Worm (Caenorhabditis elegans) whole organism, midembryonic: ENCODE data around the gene faah-6.

Experiments
- T22C8.4 ChIP-seq: fragments of 200-800 bp; sonication (Bioruptor generic); IDR thresholded peaks from 2 replicates; pipeline ENCODE4 v1.3.6; 2022; ENCODE audit warnings: missing genetic modification characterization, missing compliant biosample characterization
- cog-1 ChIP-seq: sonication (generic microtip); optimal IDR thresholded peaks from 2 replicates; lab custom pipeline; 2016; ENCODE audit warnings: missing genetic modification characterization, missing compliant biosample characterization
- flt-1 ChIP-seq: fragments of 200-800 bp; sonication (Bioruptor generic); IDR thresholded peaks from 2 replicates; pipeline ENCODE4 v1.3.6; 2022; ENCODE audit warnings: missing genetic modification characterization, missing compliant biosample characterization
- klf-2 ChIP-seq: fragments of 200-800 bp; sonication (Bioruptor generic); conservative IDR thresholded peaks from 2 replicates; pipeline ENCODE4 v1.3.6; 2022; ENCODE audit warnings: missing genetic modification reagents, missing genetic modification characterization, missing compliant biosample characterization
- med-1 ChIP-seq: sonication (generic microtip); optimal IDR thresholded peaks from 2 replicates; lab custom pipeline; 2017; ENCODE audit warnings: missing genetic modification characterization, mild to moderate bottlenecking, missing compliant biosample characterization, antibody characterized with exemption, missing genetic modification reagents; ENCODE audit not compliant: insufficient read depth
- ref-1 ChIP-seq: fragments of 200-800 bp; sonication (Bioruptor generic); conservative IDR thresholded peaks from 2 replicates; pipeline ENCODE4 v1.3.6; 2022; ENCODE audit warnings: missing genetic modification reagents, missing genetic modification characterization, missing compliant biosample characterization
- tab-1 ChIP-seq: fragments of 200-800 bp; sonication (Bioruptor generic); IDR thresholded peaks from 2 replicates; pipeline ENCODE4 v1.3.6; 2022; ENCODE audit warnings: missing genetic modification characterization, missing compliant biosample characterization
- ztf-23 ChIP-seq: fragments of 200-800 bp; sonication (Bioruptor generic); IDR thresholded peaks from 2 replicates; pipeline ENCODE4 v1.3.6; 2022; ENCODE audit warnings: missing genetic modification reagents, missing genetic modification characterization, missing compliant biosample characterization
- ztf-29 ChIP-seq: fragments of 200-800 bp; sonication (Bioruptor generic); IDR thresholded peaks from 2 replicates; pipeline ENCODE4 v1.3.6; 2022; ENCODE audit warnings: missing genetic modification reagents, missing genetic modification characterization, missing compliant biosample characterization

The faah-6 gene

ce11 chrIII:11684770-11685169 is 34.5 kb downstream of the faah-6 start:
- TF ChIP-seq ztf-29 (no peak), tab-1 (GFP tag; lab: Robert Waterston, UW) (no peak), med-1 (GFP tag; lab: Kevin White, UChicago) (no peak), cog-1 (tag; lab: Kevin White, UChicago) (no peak), flt-1 (GFP tag; lab: Robert Waterston, UW) (no peak), T22C8.4 (no peak), ztf-23 (no peak), ref-1 (GFP tag; lab: Robert Waterston, UW) (no peak), klf-2 (GFP tag; lab: Robert Waterston, UW) (no peak)

ce11 chrIII:11689303-11689702 is 39.1 kb downstream of the faah-6 start:
- TF ChIP-seq tab-1 (GFP tag; lab: Robert Waterston, UW), result no peak
- TF ChIP-seq ztf-29, result no peak
- TF ChIP-seq med-1 (GFP tag; lab: Kevin White, UChicago), result no peak
- TF ChIP-seq ztf-23, result no peak
- TF ChIP-seq flt-1 (GFP tag; lab: Robert Waterston, UW), result no peak
- no peak for TF ChIP-seq klf-2 (GFP tag; lab: Robert Waterston, UW)
- TF ChIP-seq ref-1 (GFP tag; lab: Robert Waterston, UW), result no peak
- TF ChIP-seq T22C8.4, result no peak
- no peak for TF ChIP-seq cog-1 (tag; lab: Kevin White, UChicago)

- no peak for TF ChIP-seq cog-1 (tag; lab: Kevin White, UChicago)
- TF ChIP-seq ref-1 (GFP tag; lab: Robert Waterston, UW), result no peak
- TF ChIP-seq flt-1 (GFP tag; lab: Robert Waterston, UW), result no peak
- TF ChIP-seq klf-2 (GFP tag; lab: Robert Waterston, UW), result no peak
These were observed 39.6 kb downstream of the faah-6 start for ce11 chrIII:11689887-11690286.

DNA sequence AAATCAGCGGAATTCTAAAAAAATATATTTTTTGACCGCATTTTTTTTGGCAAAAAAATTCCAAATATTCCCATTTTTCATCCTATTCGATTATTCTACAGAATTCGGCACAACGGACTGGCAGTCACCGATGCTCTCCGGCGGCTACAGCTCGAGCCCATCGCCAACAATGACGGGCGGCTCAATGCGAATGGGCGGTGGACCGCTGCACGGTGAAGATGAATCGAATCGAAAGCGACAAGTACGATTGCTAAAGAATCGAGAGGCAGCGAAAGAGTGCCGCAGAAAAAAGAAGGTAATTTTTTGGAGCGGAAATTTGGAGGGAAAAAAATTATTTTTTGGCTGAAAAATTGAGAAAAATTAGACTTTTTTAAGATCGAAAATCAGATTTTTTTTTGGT is 42.1 kb downstream of the faah-6 start:
- TF ChIP-seq T22C8.4 (no peak), flt-1 (GFP tag; lab: Robert Waterston, UW) (no peak)

ce11 chrIII:11694506-11694947 is 44.3 kb downstream of the faah-6 start:
- TF ChIP-seq ref-1 (GFP tag; lab: Robert Waterston, UW), result no peak
- TF ChIP-seq klf-2 (GFP tag; lab: Robert Waterston, UW), result no peak
- no peak for TF ChIP-seq cog-1 (tag; lab: Kevin White, UChicago)
- TF ChIP-seq med-1 (GFP tag; lab: Kevin White, UChicago), result no peak
- TF ChIP-seq ztf-29, result no peak
- 0 out of 2 replicates have a peak, but pooled peaks have one; percentile 15 for TF ChIP-seq ztf-23

- no peak for TF ChIP-seq med-1 (GFP tag; lab: Kevin White, UChicago)
- TF ChIP-seq flt-1 (GFP tag; lab: Robert Waterston, UW), result no peak
- TF ChIP-seq ztf-23, result no peak
- no peak for TF ChIP-seq cog-1 (tag; lab: Kevin White, UChicago)
- TF ChIP-seq tab-1 (GFP tag; lab: Robert Waterston, UW), result no peak
- TF ChIP-seq ztf-29, result no peak
- no peak for TF ChIP-seq ref-1 (GFP tag; lab: Robert Waterston, UW)
- no peak for TF ChIP-seq T22C8.4
- no peak for TF ChIP-seq klf-2 (GFP tag; lab: Robert Waterston, UW)
These were observed 44.7 kb downstream of the faah-6 start, which contains the start of gene Y41C4A.22 for ce11 chrIII:11694975-11695374. TSS of gene Y41C4A.22 (plus strand) at chrIII:11695275.

- TF ChIP-seq ztf-23 (no peak), flt-1 (GFP tag; lab: Robert Waterston, UW) (no peak), tab-1 (GFP tag; lab: Robert Waterston, UW) (no peak), klf-2 (GFP tag; lab: Robert Waterston, UW) (no peak), med-1 (GFP tag; lab: Kevin White, UChicago) (no peak), T22C8.4 (no peak), cog-1 (tag; lab: Kevin White, UChicago) (no peak)
These were observed 46.0 kb downstream of the faah-6 start, which contains the start of gene Y41C4A.6 for ce11 chrIII:11696273-11696672. TSS of gene Y41C4A.6 (plus strand) at chrIII:11696573.

DNA sequence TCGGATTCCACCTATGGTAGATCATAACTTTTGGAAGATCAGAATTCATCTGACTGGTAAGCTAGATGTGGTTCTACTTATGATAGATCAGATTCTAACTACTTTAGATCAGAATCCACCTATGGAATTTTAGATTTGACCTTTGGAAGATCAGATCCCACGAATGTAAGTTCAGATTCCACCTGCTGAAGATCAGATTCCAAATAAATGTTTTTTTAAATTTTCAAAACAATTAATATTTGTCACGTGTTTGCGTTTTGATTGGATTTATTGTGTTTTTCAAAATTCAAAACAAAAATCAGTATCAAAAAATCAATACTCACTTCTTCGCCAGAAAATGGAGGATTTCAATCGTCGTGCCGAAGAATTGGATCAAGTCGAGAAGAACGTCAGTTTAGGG is 48.3 kb downstream of the faah-6 start, which contains the start of gene Y41C4A.7:
TSS of gene Y41C4A.7 (plus strand) at position 301 of the 400 bp plus-strand sequence.
- TF ChIP-seq tab-1 (GFP tag; lab: Robert Waterston, UW) (no peak), flt-1 (GFP tag; lab: Robert Waterston, UW) (no peak), ztf-23 (no peak), med-1 (GFP tag; lab: Kevin White, UChicago) (no peak), ref-1 (GFP tag; lab: Robert Waterston, UW) (no peak), cog-1 (tag; lab: Kevin White, UChicago) (no peak), klf-2 (GFP tag; lab: Robert Waterston, UW) (no peak), T22C8.4 (no peak), ztf-29 (no peak)

- TF ChIP-seq T22C8.4, result no peak
- TF ChIP-seq med-1 (GFP tag; lab: Kevin White, UChicago), result no peak
- TF ChIP-seq ref-1 (GFP tag; lab: Robert Waterston, UW), result no peak
- no peak for TF ChIP-seq tab-1 (GFP tag; lab: Robert Waterston, UW)
- TF ChIP-seq flt-1 (GFP tag; lab: Robert Waterston, UW), result no peak
- TF ChIP-seq ztf-29, result no peak
These were observed 49.7 kb downstream of the faah-6 start, which contains the start of gene pqn-84 for ce11 chrIII:11699959-11700358. TSS of gene pqn-84 (plus strand) at chrIII:11700259.

ce11 chrIII:11701863-11702262 is 51.6 kb downstream of the faah-6 start:
- TF ChIP-seq ref-1 (GFP tag; lab: Robert Waterston, UW) (no peak), tab-1 (GFP tag; lab: Robert Waterston, UW) (no peak; the same call in 1 of the 2 replicates), med-1 (GFP tag; lab: Kevin White, UChicago) (no peak), ztf-29 (no peak), ztf-23 (no peak), klf-2 (GFP tag; lab: Robert Waterston, UW) (no peak), flt-1 (GFP tag; lab: Robert Waterston, UW) (no peak), T22C8.4 (no peak), cog-1 (tag; lab: Kevin White, UChicago) (no peak)
